Worm (Caenorhabditis elegans) whole organism, L4 larva: Measurements from ENCODE around the gene sre-10.
A peak's percentile ranks its signal among the peaks of the same experiment; 100 is the strongest.

Source experiments
- F26F4.8 ChIP-seq: fragments of 200-800 bp; sonication (Bioruptor generic); conservative IDR thresholded peaks from 2 replicates; pipeline ENCODE4 v1.3.6; 2022; ENCODE audit warnings: missing genetic modification characterization, missing compliant biosample characterization
- F44E2.7 ChIP-seq: fragments of 200-800 bp; sonication (Bioruptor generic); IDR thresholded peaks from 2 replicates; pipeline ENCODE4 v2.1.2; 2022; ENCODE audit warnings: missing genetic modification characterization, missing compliant biosample characterization
- F49E8.2 ChIP-seq: sonication (generic microtip); optimal IDR thresholded peaks from 2 replicates; lab custom pipeline; 2016; ENCODE audit warnings: missing compliant biosample characterization, mild to moderate bottlenecking, missing genetic modification characterization, borderline replicate concordance
- R02D3.7 ChIP-seq: fragments of 150-350 bp; sonication (generic microtip); optimal IDR thresholded peaks from 3 replicates; lab custom pipeline; 2014; ENCODE audit warnings: missing biosample characterization, missing genetic modification characterization
- Y75B8A.6 ChIP-seq: fragments of 200-800 bp; sonication (Bioruptor generic); IDR thresholded peaks from 2 replicates; pipeline ENCODE4 v1.3.6; 2022; ENCODE audit warnings: missing genetic modification reagents, missing genetic modification characterization, missing compliant biosample characterization
- ZK337.2 ChIP-seq: fragments of 200-800 bp; sonication (Bioruptor generic); IDR thresholded peaks from 2 replicates; pipeline ENCODE4 v1.3.6; 2022; ENCODE audit warnings: missing genetic modification reagents, missing genetic modification characterization, missing compliant biosample characterization
- ZK546.5 ChIP-seq, 2 experiments: sonication (generic microtip); optimal IDR thresholded peaks; 2 replicates each; lab custom pipeline; 2017; ENCODE audit warnings: missing biosample characterization in 2 of 2, missing genetic modification characterization in 2 of 2
- ama-1 ChIP-seq: fragments of 150-350 bp; optimal IDR thresholded peaks from 2 replicates; lab custom pipeline; 2014; ENCODE audit warnings: inconsistent platforms, mixed read lengths
- ceh-20 ChIP-seq: fragments of 200-800 bp; sonication (Bioruptor generic); IDR thresholded peaks from 2 replicates; pipeline ENCODE4 v1.3.6; 2022; ENCODE audit warnings: missing genetic modification reagents, missing genetic modification characterization, missing compliant biosample characterization
- ceh-28 ChIP-seq: fragments of 150-350 bp; optimal IDR thresholded peaks from 2 replicates; lab custom pipeline; 2014; ENCODE audit warnings: missing biosample characterization, missing genetic modification reagents, missing genetic modification characterization
- ces-1 ChIP-seq: fragments of 150-350 bp; sonication (generic microtip); optimal IDR thresholded peaks from 4 replicates; lab custom pipeline; 2014; ENCODE audit warnings: missing biosample characterization, missing genetic modification reagents, missing genetic modification characterization
- cey-2 ChIP-seq: sonication (generic microtip); optimal IDR thresholded peaks from 3 replicates; lab custom pipeline; 2017; ENCODE audit warnings: missing genetic modification characterization, mild to moderate bottlenecking, missing compliant biosample characterization, antibody characterized with exemption, borderline replicate concordance; ENCODE audit not compliant: insufficient read depth
- ctbp-1 ChIP-seq: fragments of 200-800 bp; sonication (Bioruptor generic); IDR thresholded peaks from 2 replicates; pipeline ENCODE4 v1.3.6; 2022; ENCODE audit warnings: missing genetic modification reagents, missing genetic modification characterization, missing compliant biosample characterization
- daf-12 ChIP-seq: fragments of 150-350 bp; optimal IDR thresholded peaks from 2 replicates; lab custom pipeline; 2014; ENCODE audit warnings: missing biosample characterization, missing genetic modification reagents, missing genetic modification characterization
- daf-16 ChIP-seq, 3 experiments: sonication (generic microtip); optimal IDR thresholded peaks; 2 replicates each; lab custom pipeline; 2016 to 2017; ENCODE audit warnings: missing genetic modification characterization in 3 of 3, missing genetic modification reagents in 3 of 3, mild to moderate bottlenecking in 2 of 3, missing compliant biosample characterization in 2 of 3, missing biosample characterization in 1 of 3, moderate library complexity in 1 of 3
- daf-19 ChIP-seq: fragments of 200-800 bp; sonication (Bioruptor generic); conservative IDR thresholded peaks from 2 replicates; pipeline ENCODE4 v1.3.6; 2022; ENCODE audit warnings: missing genetic modification characterization, missing compliant biosample characterization
- daf-8 ChIP-seq: fragments of 200-800 bp; sonication (Bioruptor generic); IDR thresholded peaks from 2 replicates; pipeline ENCODE4 v1.3.6; 2022; ENCODE audit warnings: missing genetic modification characterization, missing compliant biosample characterization
- duxl-1 ChIP-seq: sonication (generic microtip); optimal IDR thresholded peaks from 2 replicates; lab custom pipeline; 2016; ENCODE audit warnings: mild to moderate bottlenecking, missing genetic modification characterization, moderate library complexity, missing compliant biosample characterization; ENCODE audit not compliant: poor library complexity
- fos-1 ChIP-seq: fragments of 150-350 bp; optimal IDR thresholded peaks from 2 replicates; lab custom pipeline; 2014; ENCODE audit warnings: missing biosample characterization, missing genetic modification characterization
- gei-8 ChIP-seq: fragments of 200-800 bp; sonication (Bioruptor generic); optimal IDR thresholded peaks from 2 replicates; lab custom pipeline; 2018; ENCODE audit warnings: mild to moderate bottlenecking, missing genetic modification characterization, missing compliant biosample characterization
- hif-1 ChIP-seq, 2 experiments: sonication (generic microtip); optimal IDR thresholded peaks; 2 replicates each; lab custom pipeline; 2016 to 2017; ENCODE audit warnings: missing compliant biosample characterization in 2 of 2, missing genetic modification characterization in 2 of 2, missing genetic modification reagents in 2 of 2, missing genotype in 2 of 2, mild to moderate bottlenecking in 1 of 2
- hlh-30 ChIP-seq: sonication (generic microtip); optimal IDR thresholded peaks from 2 replicates; lab custom pipeline; 2017; ENCODE audit warnings: antibody characterized with exemption, mild to moderate bottlenecking, missing genetic modification characterization, missing compliant biosample characterization; ENCODE audit not compliant: insufficient read depth
- jun-1 ChIP-seq: fragments of 150-350 bp; optimal IDR thresholded peaks from 2 replicates; lab custom pipeline; 2014; ENCODE audit warnings: missing biosample characterization, missing genetic modification reagents, missing genetic modification characterization
- lin-15B ChIP-seq: fragments of 150-350 bp; sonication (generic microtip); optimal IDR thresholded peaks from 3 replicates; lab custom pipeline; 2014; ENCODE audit warnings: missing biosample characterization, missing genetic modification characterization
- lin-39 ChIP-seq: fragments of 150-350 bp; optimal IDR thresholded peaks from 2 replicates; lab custom pipeline; 2014; ENCODE audit warnings: missing biosample characterization, missing genetic modification reagents, missing genetic modification characterization
- lir-3 ChIP-seq: sonication (generic microtip); optimal IDR thresholded peaks from 2 replicates; lab custom pipeline; 2016; ENCODE audit warnings: mild to moderate bottlenecking, missing genetic modification characterization, missing compliant biosample characterization
- lsy-2 ChIP-seq, 2 experiments: fragments of 150-350 bp in 1 of 2; sonication (generic microtip) in 1 of 2; optimal IDR thresholded peaks; 2 replicates each; lab custom pipeline; 2014 to 2017; ENCODE audit warnings: missing biosample characterization in 2 of 2, missing genetic modification characterization in 2 of 2
- madf-5 ChIP-seq, 2 experiments: fragments of 200-800 bp; sonication (Bioruptor generic); IDR thresholded peaks; 2 replicates each; pipeline ENCODE4 v1.3.6; 2022; ENCODE audit warnings: missing compliant biosample characterization in 2 of 2, missing genetic modification characterization in 2 of 2
- madf-9 ChIP-seq: fragments of 200-800 bp; sonication (Bioruptor generic); conservative IDR thresholded peaks from 2 replicates; pipeline ENCODE4 v1.3.6; 2022; ENCODE audit warnings: missing genetic modification reagents, missing genetic modification characterization, missing compliant biosample characterization
- mep-1 ChIP-seq: fragments of 150-350 bp; sonication (generic microtip); optimal IDR thresholded peaks from 3 replicates; lab custom pipeline; 2014; ENCODE audit warnings: missing biosample characterization, missing genetic modification characterization
- mes-2 ChIP-seq: sonication (generic microtip); optimal IDR thresholded peaks from 2 replicates; lab custom pipeline; 2016; ENCODE audit warnings: missing genotype, mild to moderate bottlenecking, missing genetic modification characterization, missing compliant biosample characterization; ENCODE audit not compliant: poor library complexity, severe bottlenecking
- mxl-2 ChIP-seq: fragments of 200-800 bp; sonication (Bioruptor generic); conservative IDR thresholded peaks from 2 replicates; pipeline ENCODE4 v1.3.6; 2022; ENCODE audit warnings: missing genetic modification reagents, missing genetic modification characterization, missing compliant biosample characterization
- nhr-10 ChIP-seq: fragments of 150-350 bp; optimal IDR thresholded peaks from 2 replicates; lab custom pipeline; 2014; ENCODE audit warnings: missing biosample characterization, missing genetic modification characterization
- nhr-102 ChIP-seq: sonication (generic microtip); optimal IDR thresholded peaks from 2 replicates; lab custom pipeline; 2016; ENCODE audit warnings: mild to moderate bottlenecking, missing genetic modification characterization, moderate library complexity, missing compliant biosample characterization
- nhr-11 ChIP-seq: fragments of 150-350 bp; optimal IDR thresholded peaks from 2 replicates; lab custom pipeline; 2014; ENCODE audit warnings: missing biosample characterization, missing genetic modification characterization
- php-3 ChIP-seq: fragments of 200-800 bp; sonication (Bioruptor generic); IDR thresholded peaks from 2 replicates; pipeline ENCODE4 v1.3.6; 2022; ENCODE audit warnings: missing genetic modification reagents, missing genetic modification characterization, missing compliant biosample characterization
- pqm-1 ChIP-seq: sonication (generic microtip); optimal IDR thresholded peaks from 2 replicates; lab custom pipeline; 2017; ENCODE audit warnings: missing biosample characterization, missing genetic modification characterization
- rbr-2 ChIP-seq: sonication (generic microtip); optimal IDR thresholded peaks from 2 replicates; lab custom pipeline; 2016; ENCODE audit warnings: missing genotype, missing genetic modification characterization, missing compliant biosample characterization
- sdz-12 ChIP-seq: fragments of 200-800 bp; sonication (Bioruptor generic); optimal IDR thresholded peaks from 2 replicates; lab custom pipeline; 2018; ENCODE audit warnings: mild to moderate bottlenecking, missing genetic modification characterization, missing compliant biosample characterization
- snpc-1.2 ChIP-seq: fragments of 200-800 bp; sonication (Bioruptor generic); IDR thresholded peaks from 2 replicates; pipeline ENCODE4 v1.3.6; 2022; ENCODE audit warnings: missing genetic modification reagents, missing genetic modification characterization, missing compliant biosample characterization
- spr-1 ChIP-seq: sonication (generic microtip); optimal IDR thresholded peaks from 2 replicates; lab custom pipeline; 2016; ENCODE audit warnings: mild to moderate bottlenecking, missing genetic modification characterization, missing compliant biosample characterization
- tag-97 ChIP-seq: fragments of 200-800 bp; sonication (Bioruptor generic); IDR thresholded peaks from 2 replicates; pipeline ENCODE4 v1.3.6; 2022; ENCODE audit warnings: missing genetic modification characterization, missing compliant biosample characterization
- unc-62 ChIP-seq, 3 experiments: fragments of 150-350 bp in 1 of 3; sonication (generic microtip); optimal IDR thresholded peaks in 2 of 3; peaks in 1 of 3; 1 replicate in 1 of 3; 2 replicates in 2 of 3; lab custom pipeline; 2014 to 2017; ENCODE audit warnings: missing biosample characterization in 3 of 3, missing genetic modification characterization in 3 of 3, missing genetic modification reagents in 3 of 3, missing genotype in 1 of 3
- zag-1 ChIP-seq: fragments of 150-350 bp; optimal IDR thresholded peaks from 2 replicates; lab custom pipeline; 2014; ENCODE audit warnings: missing biosample characterization, missing genetic modification characterization

sre-10 gene

DNA sequence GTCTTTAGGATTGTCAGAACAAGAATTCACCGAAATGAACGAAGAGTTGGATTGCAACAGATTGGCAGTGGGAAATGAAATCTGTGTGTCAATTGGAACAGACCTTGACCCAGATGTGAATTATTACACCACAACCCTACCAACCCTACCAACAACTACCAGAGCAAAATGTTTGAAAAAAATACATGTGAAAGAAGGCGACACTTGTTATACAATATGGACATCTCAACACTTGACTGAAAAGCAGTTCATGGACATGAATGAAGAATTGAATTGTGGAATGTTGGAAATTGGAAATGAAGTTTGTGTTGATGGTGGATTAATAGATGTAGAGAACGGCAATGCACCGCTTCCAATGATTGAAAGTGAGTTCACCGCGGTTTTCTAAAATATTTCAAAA, 8.4 kb upstream of the sre-10 start:
- peak in 1 of 2 experiments; percentile 96 for TF ChIP-seq unc-62 (GFP tag; optimal IDR thresholded peaks at IDR 0.05 in 1 of 2; lab: Kevin White, UChicago)
- TF ChIP-seq unc-62 (tag; optimal IDR thresholded peaks at IDR 0.05; lab: Kevin White, UChicago), result no peak
- TF ChIP-seq php-3 (GFP tag; lab: Robert Waterston, UW), result no peak
- TF ChIP-seq, all 104 proteins: peak for 1

DNA sequence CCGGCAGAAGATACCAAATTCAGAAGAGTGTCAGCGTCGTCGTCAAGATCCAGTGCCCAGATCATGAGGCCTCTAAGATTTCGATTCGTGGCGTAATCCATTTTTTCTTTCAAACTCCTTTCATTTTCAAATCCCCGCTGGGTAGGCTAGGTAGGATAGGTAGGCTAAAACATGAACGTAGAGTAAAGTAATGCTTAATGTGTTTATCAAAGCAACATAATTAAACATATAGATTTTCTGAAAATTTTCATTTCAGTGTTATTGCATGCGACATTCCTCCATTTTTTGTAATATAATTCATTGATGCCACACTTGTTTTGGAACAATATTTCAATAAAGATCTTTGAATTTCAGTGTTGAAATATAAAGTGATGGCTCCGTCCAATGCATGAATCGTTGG, 2.9 kb upstream of the sre-10 start, which contains the start of gene T01C4.8:
Gene T01C4.8, minus strand, starts transcription at position 101 of the 400 bp plus-strand sequence.
- no peak for TF ChIP-seq jun-1 (tag; lab: Kevin White, UChicago)
- TF ChIP-seq snpc-1.2 (GFP tag; lab: Robert Waterston, UW), result no peak
- TF ChIP-seq spr-1, result no peak
- TF ChIP-seq mxl-2, result no peak
- TF ChIP-seq daf-19 (GFP tag; lab: Robert Waterston, UW), result no peak
- no peak for TF ChIP-seq mep-1 (tag; lab: Kevin White, UChicago)
- TF ChIP-seq nhr-10, result no peak
- TF ChIP-seq pqm-1 (tag; lab: Kevin White, UChicago), result no peak
- TF ChIP-seq ama-1 (lab: Kevin White, UChicago), result no peak
- TF ChIP-seq Y75B8A.6, result no peak
- no peak for TF ChIP-seq cey-2
- TF ChIP-seq, all 104 proteins: peak for 0

DNA sequence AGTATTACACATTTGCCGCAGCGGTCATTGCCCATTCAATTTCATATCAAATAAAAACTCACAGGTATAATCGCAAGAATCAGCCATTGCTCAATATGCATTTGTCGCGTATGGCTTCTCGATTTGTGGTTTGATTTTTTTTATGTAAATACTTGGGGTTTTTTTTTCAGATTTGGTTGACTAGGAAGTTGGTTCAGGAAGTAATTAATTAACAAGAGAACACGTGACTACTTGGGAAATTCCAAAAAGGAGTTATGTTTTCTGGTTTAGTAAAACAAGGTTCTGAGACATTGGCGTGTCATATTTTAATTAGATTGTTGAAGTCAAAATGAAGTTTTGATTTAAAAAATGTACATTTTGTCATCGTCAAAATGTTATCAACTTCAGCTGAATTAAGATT, 1.4 kb upstream of the sre-10 start, which contains the start of gene srx-36:
Gene srx-36, minus strand, starts transcription at position 101 of the 400 bp plus-strand sequence.
- no peak for TF ChIP-seq lin-15B (tag; lab: Kevin White, UChicago)
- TF ChIP-seq ZK337.2 (GFP tag; lab: Robert Waterston, UW), result no peak
- TF ChIP-seq unc-62 (GFP tag; optimal IDR thresholded peaks at IDR 0.05 in 1 of 2; lab: Kevin White, UChicago), result no peak
- TF ChIP-seq unc-62 (tag; optimal IDR thresholded peaks at IDR 0.05; lab: Kevin White, UChicago), result no peak
- no peak for TF ChIP-seq F49E8.2 (tag; lab: Kevin White, UChicago)
- no peak for TF ChIP-seq mxl-2
- no peak for TF ChIP-seq R02D3.7 (tag; lab: Kevin White, UChicago)
- TF ChIP-seq sdz-12 (GFP tag; lab: Kevin White, UChicago), result no peak
- TF ChIP-seq nhr-11 (tag; lab: Kevin White, UChicago), result no peak
- TF ChIP-seq daf-8 (GFP tag; lab: Robert Waterston, UW), result no peak
- no peak for TF ChIP-seq lir-3 (tag; lab: Kevin White, UChicago)
- TF ChIP-seq ceh-28 (tag; lab: Kevin White, UChicago), result no peak
- TF ChIP-seq zag-1 (tag; lab: Kevin White, UChicago), result no peak
- no peak for TF ChIP-seq hlh-30 (tag; lab: Kevin White, UChicago)
- no peak for TF ChIP-seq ceh-20 (GFP tag; lab: Robert Waterston, UW)
- TF ChIP-seq F44E2.7 (GFP tag; lab: Robert Waterston, UW), result no peak
- TF ChIP-seq ces-1 (GFP tag; lab: Kevin White, UChicago), result no peak
- no peak for TF ChIP-seq gei-8 (GFP tag; lab: Kevin White, UChicago)
- TF ChIP-seq nhr-102 (tag; lab: Kevin White, UChicago), result no peak
- TF ChIP-seq, all 104 proteins: peak for 0

DNA sequence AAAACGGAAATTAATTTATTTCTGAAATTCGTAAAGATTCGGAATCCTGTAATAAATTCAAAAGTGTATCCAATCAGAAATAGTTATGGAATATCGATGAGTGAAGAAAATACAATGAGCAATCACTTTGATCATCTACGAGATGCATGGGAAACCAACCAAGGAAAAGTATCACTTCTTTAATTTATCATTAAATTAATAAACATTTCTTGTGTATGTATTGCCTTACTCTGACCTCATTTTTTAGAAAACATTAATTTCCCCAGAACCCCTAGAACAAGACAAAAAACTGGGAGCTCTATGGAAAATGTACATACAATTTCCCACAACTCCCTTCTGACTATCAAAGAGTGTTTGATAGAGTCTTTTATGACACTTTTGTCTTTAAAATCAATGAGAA, 1.6 kb downstream of the sre-10 start, which contains the start of gene F10D2.16:
Gene F10D2.16, plus strand, starts transcription at position 301 of the 400 bp plus-strand sequence.
- no peak for TF ChIP-seq rbr-2 (tag; lab: Kevin White, UChicago)
- TF ChIP-seq F26F4.8, result no peak
- no peak for TF ChIP-seq lsy-2 (tag; optimal IDR thresholded peaks at IDR 0.05; lab: Kevin White, UChicago)
- no peak for TF ChIP-seq madf-9
- TF ChIP-seq mes-2 (tag; lab: Kevin White, UChicago), result no peak
- TF ChIP-seq lin-39 (tag; lab: Kevin White, UChicago), result no peak
- no peak for TF ChIP-seq hif-1 (tag; optimal IDR thresholded peaks at IDR 0.05; lab: Kevin White, UChicago)
- TF ChIP-seq F49E8.2 (tag; lab: Kevin White, UChicago), result no peak
- TF ChIP-seq daf-12 (tag; lab: Kevin White, UChicago), result no peak
- no peak for TF ChIP-seq fos-1
- no peak for TF ChIP-seq madf-5 (GFP tag; IDR thresholded peaks at IDR 0.05; lab: Robert Waterston, UW)
- no peak for TF ChIP-seq daf-16 (GFP tag; optimal IDR thresholded peaks at IDR 0.05; lab: Kevin White, UChicago)
- no peak for TF ChIP-seq daf-16 (tag; optimal IDR thresholded peaks at IDR 0.05; lab: Kevin White, UChicago)
- TF ChIP-seq ZK546.5 (tag; optimal IDR thresholded peaks at IDR 0.05; lab: Kevin White, UChicago), result no peak
- no peak for TF ChIP-seq Y75B8A.6
- TF ChIP-seq ctbp-1, result no peak
- TF ChIP-seq tag-97, result no peak
- TF ChIP-seq spr-1, result no peak
- no peak for TF ChIP-seq duxl-1 (tag; lab: Kevin White, UChicago)
